Fruit fly (Drosophila melanogaster) Kc167 (cell line): ENCODE measurements around the gene Dbx.

Experiments used
- Myc ChIP-seq: fragments of >200 bp; optimal IDR thresholded peaks from 2 replicates; lab custom pipeline; 2017; ENCODE audit warnings: missing external identifiers
- Sin3A ChIP-seq: fragments of >200 bp; optimal IDR thresholded peaks from 2 replicates; lab custom pipeline; 2018; ENCODE audit warnings: missing external identifiers
- h ChIP-seq: fragments of >200 bp; optimal IDR thresholded peaks from 3 replicates; lab custom pipeline; 2018; ENCODE audit warnings: missing external identifiers
- insv ChIP-seq: fragments of >200 bp; optimal IDR thresholded peaks from 3 replicates; lab custom pipeline; 2018; ENCODE audit warnings: missing external identifiers
- psq ChIP-seq: fragments of >200 bp; optimal IDR thresholded peaks from 2 replicates; lab custom pipeline; 2017; ENCODE audit warnings: missing external identifiers
- ttk ChIP-seq: sonication (Bioruptor generic); optimal IDR thresholded peaks from 2 replicates; lab custom pipeline; 2017; ENCODE audit warnings: missing external identifiers

dm6 chr3L:1886125-1886544 is 35.0 kb upstream of the Dbx start:
- TF ChIP-seq psq (lab: Kevin White, UChicago) (no peak), Myc (no peak), ttk (no peak), h (lab: Kevin White, UChicago) (no peak), insv (lab: Kevin White, UChicago) (no peak), Sin3A (lab: Kevin White, UChicago) (no peak)
